Worm (Caenorhabditis elegans) whole organism, L4 larva: ENCODE results near the gene ntp-1.

Source experiments
- F26F4.8 ChIP-seq: fragments of 200-800 bp; sonication (Bioruptor generic); conservative IDR thresholded peaks from 2 replicates; pipeline ENCODE4 v1.3.6; 2022; ENCODE audit warnings: missing genetic modification characterization, missing compliant biosample characterization
- F44E2.7 ChIP-seq: fragments of 200-800 bp; sonication (Bioruptor generic); IDR thresholded peaks from 2 replicates; pipeline ENCODE4 v2.1.2; 2022; ENCODE audit warnings: missing genetic modification characterization, missing compliant biosample characterization
- T20F7.1 ChIP-seq: fragments of 200-800 bp; sonication (Bioruptor generic); optimal IDR thresholded peaks from 2 replicates; lab custom pipeline; 2018; ENCODE audit warnings: mild to moderate bottlenecking, missing genetic modification characterization, missing compliant biosample characterization
- Y75B8A.6 ChIP-seq: fragments of 200-800 bp; sonication (Bioruptor generic); IDR thresholded peaks from 2 replicates; pipeline ENCODE4 v1.3.6; 2022; ENCODE audit warnings: missing genetic modification reagents, missing genetic modification characterization, missing compliant biosample characterization
- aha-1 ChIP-seq: fragments of 150-350 bp; peaks from one replicate; lab custom pipeline; 2014; ENCODE audit warnings: missing biosample characterization, missing genetic modification characterization
- cey-2 ChIP-seq: sonication (generic microtip); optimal IDR thresholded peaks from 3 replicates; lab custom pipeline; 2017; ENCODE audit warnings: missing genetic modification characterization, mild to moderate bottlenecking, missing compliant biosample characterization, antibody characterized with exemption, borderline replicate concordance; ENCODE audit not compliant: insufficient read depth
- daf-16 ChIP-seq, 3 experiments: sonication (generic microtip); optimal IDR thresholded peaks; 2 replicates each; lab custom pipeline; 2016 to 2017; ENCODE audit warnings: missing genetic modification characterization in 3 of 3, missing genetic modification reagents in 3 of 3, mild to moderate bottlenecking in 2 of 3, missing compliant biosample characterization in 2 of 3, missing biosample characterization in 1 of 3, moderate library complexity in 1 of 3
- daf-8 ChIP-seq: fragments of 200-800 bp; sonication (Bioruptor generic); IDR thresholded peaks from 2 replicates; pipeline ENCODE4 v1.3.6; 2022; ENCODE audit warnings: missing genetic modification characterization, missing compliant biosample characterization
- dmd-6 ChIP-seq: fragments of 200-800 bp; sonication (Bioruptor generic); IDR thresholded peaks from 2 replicates; pipeline ENCODE4 v1.3.6; 2022; ENCODE audit warnings: missing genetic modification reagents, missing genetic modification characterization, missing compliant biosample characterization
- dmd-9 ChIP-seq: fragments of 200-800 bp; sonication (Bioruptor generic); IDR thresholded peaks from 2 replicates; pipeline ENCODE4 v1.3.6; 2022; ENCODE audit warnings: missing genetic modification reagents, missing genetic modification characterization, missing compliant biosample characterization
- egl-43 ChIP-seq: fragments of 200-800 bp; sonication (Bioruptor generic); IDR thresholded peaks from 2 replicates; pipeline ENCODE4 v1.3.6; 2022; ENCODE audit warnings: missing genetic modification reagents, missing genetic modification characterization, missing compliant biosample characterization
- fos-1 ChIP-seq: fragments of 150-350 bp; optimal IDR thresholded peaks from 2 replicates; lab custom pipeline; 2014; ENCODE audit warnings: missing biosample characterization, missing genetic modification characterization
- gei-8 ChIP-seq: fragments of 200-800 bp; sonication (Bioruptor generic); optimal IDR thresholded peaks from 2 replicates; lab custom pipeline; 2018; ENCODE audit warnings: mild to moderate bottlenecking, missing genetic modification characterization, missing compliant biosample characterization
- hif-1 ChIP-seq, 2 experiments: sonication (generic microtip); optimal IDR thresholded peaks; 2 replicates each; lab custom pipeline; 2016 to 2017; ENCODE audit warnings: missing compliant biosample characterization in 2 of 2, missing genetic modification characterization in 2 of 2, missing genetic modification reagents in 2 of 2, missing genotype in 2 of 2, mild to moderate bottlenecking in 1 of 2
- hlh-11 ChIP-seq: fragments of 200-800 bp; sonication (Bioruptor generic); optimal IDR thresholded peaks from 2 replicates; lab custom pipeline; 2018; ENCODE audit warnings: mild to moderate bottlenecking, missing genetic modification characterization, missing compliant biosample characterization
- lin-15B ChIP-seq: fragments of 150-350 bp; sonication (generic microtip); optimal IDR thresholded peaks from 3 replicates; lab custom pipeline; 2014; ENCODE audit warnings: missing biosample characterization, missing genetic modification characterization
- mxl-3 ChIP-seq: fragments of 200-800 bp; sonication (Bioruptor generic); optimal IDR thresholded peaks from 2 replicates; lab custom pipeline; 2018; ENCODE audit warnings: mild to moderate bottlenecking, missing genetic modification characterization, missing compliant biosample characterization
- nhr-10 ChIP-seq: fragments of 150-350 bp; optimal IDR thresholded peaks from 2 replicates; lab custom pipeline; 2014; ENCODE audit warnings: missing biosample characterization, missing genetic modification characterization
- nhr-11 ChIP-seq: fragments of 150-350 bp; optimal IDR thresholded peaks from 2 replicates; lab custom pipeline; 2014; ENCODE audit warnings: missing biosample characterization, missing genetic modification characterization
- nhr-111 ChIP-seq: fragments of 200-800 bp; sonication (Bioruptor generic); optimal IDR thresholded peaks from 2 replicates; lab custom pipeline; 2018; ENCODE audit warnings: mild to moderate bottlenecking, missing genetic modification characterization, missing compliant biosample characterization
- nhr-28 ChIP-seq: fragments of 150-350 bp; optimal IDR thresholded peaks from 2 replicates; lab custom pipeline; 2014; ENCODE audit warnings: missing biosample characterization, missing genetic modification characterization
- nhr-41 ChIP-seq: fragments of 200-800 bp; sonication (Bioruptor generic); IDR thresholded peaks from 2 replicates; pipeline ENCODE4 v1.3.6; 2022; ENCODE audit warnings: missing genetic modification reagents, missing genetic modification characterization, missing compliant biosample characterization
- pha-4 ChIP-seq, 2 experiments: fragments of 150-350 bp in 1 of 2; fragments of 200-800 bp in 1 of 2; sonication (Bioruptor generic) in 1 of 2; IDR thresholded peaks in 1 of 2; optimal IDR thresholded peaks in 1 of 2; 2 replicates each; pipeline versions ENCODE4 v1.3.6 to Lab custom; 2014 to 2022; ENCODE audit warnings: missing genetic modification characterization in 2 of 2, missing genetic modification reagents in 2 of 2, missing biosample characterization in 1 of 2, missing compliant biosample characterization in 1 of 2
- php-3 ChIP-seq: fragments of 200-800 bp; sonication (Bioruptor generic); IDR thresholded peaks from 2 replicates; pipeline ENCODE4 v1.3.6; 2022; ENCODE audit warnings: missing genetic modification reagents, missing genetic modification characterization, missing compliant biosample characterization
- pqm-1 ChIP-seq: sonication (generic microtip); optimal IDR thresholded peaks from 2 replicates; lab custom pipeline; 2017; ENCODE audit warnings: missing biosample characterization, missing genetic modification characterization
- rbr-2 ChIP-seq: sonication (generic microtip); optimal IDR thresholded peaks from 2 replicates; lab custom pipeline; 2016; ENCODE audit warnings: missing genotype, missing genetic modification characterization, missing compliant biosample characterization
- set-16 ChIP-seq: fragments of 200-800 bp; sonication (Bioruptor generic); IDR thresholded peaks from 2 replicates; pipeline ENCODE4 v1.3.6; 2022; ENCODE audit warnings: missing genetic modification reagents, missing genetic modification characterization, missing compliant biosample characterization
- unc-130 ChIP-seq: sonication (generic microtip); optimal IDR thresholded peaks from 2 replicates; lab custom pipeline; 2016; ENCODE audit warnings: missing genetic modification reagents, missing genetic modification characterization, missing compliant biosample characterization
- unc-62 ChIP-seq, 3 experiments: fragments of 150-350 bp in 1 of 3; sonication (generic microtip); optimal IDR thresholded peaks in 2 of 3; peaks in 1 of 3; 1 replicate in 1 of 3; 2 replicates in 2 of 3; lab custom pipeline; 2014 to 2017; ENCODE audit warnings: missing biosample characterization in 3 of 3, missing genetic modification characterization in 3 of 3, missing genetic modification reagents in 3 of 3, missing genotype in 1 of 3
- zag-1 ChIP-seq: fragments of 150-350 bp; optimal IDR thresholded peaks from 2 replicates; lab custom pipeline; 2014; ENCODE audit warnings: missing biosample characterization, missing genetic modification characterization
- zfp-2 ChIP-seq: sonication (generic microtip); optimal IDR thresholded peaks from 2 replicates; lab custom pipeline; 2016; ENCODE audit warnings: mild to moderate bottlenecking, missing genetic modification characterization, missing compliant biosample characterization
- zip-2 ChIP-seq: fragments of 150-350 bp; optimal IDR thresholded peaks from 2 replicates; lab custom pipeline; 2014; ENCODE audit warnings: missing biosample characterization, missing genetic modification characterization
- ztf-7 ChIP-seq: fragments of 150-350 bp; optimal IDR thresholded peaks from 2 replicates; lab custom pipeline; 2014; ENCODE audit warnings: missing biosample characterization, missing genetic modification characterization

Gene ntp-1

ce11 chrIV:7753108-7753507 lies 41.5 kb downstream of the ntp-1 start, which contains the start of gene col-14:
Gene col-14 (plus strand): TSS chrIV:7753408.
- TF ChIP-seq lin-15B (tag; lab: Kevin White, UChicago) (no peak), nhr-11 (tag; lab: Kevin White, UChicago) (no peak), ztf-7 (tag; lab: Kevin White, UChicago) (no peak), set-16 (GFP tag; lab: Robert Waterston, UW) (no peak), nhr-111 (GFP tag; lab: Kevin White, UChicago) (no peak), rbr-2 (tag; lab: Kevin White, UChicago) (no peak), gei-8 (GFP tag; lab: Kevin White, UChicago) (no peak), zfp-2 (tag; lab: Kevin White, UChicago) (no peak), mxl-3 (GFP tag; lab: Kevin White, UChicago) (no peak), daf-8 (GFP tag; lab: Robert Waterston, UW) (no peak), zag-1 (tag; lab: Kevin White, UChicago) (no peak), dmd-9 (GFP tag; lab: Robert Waterston, UW) (no peak), T20F7.1 (GFP tag; lab: Kevin White, UChicago) (no peak), F44E2.7 (GFP tag; lab: Robert Waterston, UW) (no peak), F26F4.8 (GFP tag; lab: Robert Waterston, UW) (no peak), Y75B8A.6 (GFP tag; lab: Robert Waterston, UW) (no peak), zip-2 (tag; lab: Kevin White, UChicago) (no peak), cey-2 (tag; lab: Kevin White, UChicago) (no peak)

- no peak for TF ChIP-seq php-3
- TF ChIP-seq dmd-6 (GFP tag; lab: Robert Waterston, UW) = peak; percentile 7; the same call in 1 of the 2 replicates
- no peak for TF ChIP-seq hlh-11
- no peak for TF ChIP-seq egl-43
- no peak for TF ChIP-seq pha-4 (GFP tag; IDR thresholded peaks at IDR 0.05; lab: Robert Waterston, UW)
- TF ChIP-seq pha-4 (tag; optimal IDR thresholded peaks at IDR 0.05; lab: Kevin White, UChicago) = no peak
- no peak for TF ChIP-seq daf-16 (GFP tag; optimal IDR thresholded peaks at IDR 0.05; lab: Kevin White, UChicago)
- TF ChIP-seq daf-16 (tag; optimal IDR thresholded peaks at IDR 0.05; lab: Kevin White, UChicago) = peak; percentile 93
- TF ChIP-seq unc-130 (GFP tag; lab: Kevin White, UChicago) = no peak
- TF ChIP-seq nhr-28 = peak; percentile 80
- no peak for TF ChIP-seq hif-1 (tag; optimal IDR thresholded peaks at IDR 0.05; lab: Kevin White, UChicago)
- TF ChIP-seq pqm-1 (tag; lab: Kevin White, UChicago) = peak; percentile 96
- no peak for TF ChIP-seq fos-1 (tag; lab: Kevin White, UChicago)
- TF ChIP-seq unc-62 (GFP tag; optimal IDR thresholded peaks at IDR 0.05 in 1 of 2; lab: Kevin White, UChicago) = peak in 1 of 2 experiments; percentile 26
- TF ChIP-seq unc-62 (tag; optimal IDR thresholded peaks at IDR 0.05; lab: Kevin White, UChicago) = no peak
- TF ChIP-seq nhr-41 (GFP tag; lab: Robert Waterston, UW) = no peak
- TF ChIP-seq mxl-3 (GFP tag; lab: Kevin White, UChicago) = no peak
- no peak for TF ChIP-seq aha-1 (tag; lab: Kevin White, UChicago)
- no peak for TF ChIP-seq nhr-11 (tag; lab: Kevin White, UChicago)
Measured at ce11 chrIV:7747838-7748237, 46.8 kb downstream of the ntp-1 start, which contains the start of gene klo-1. Gene klo-1 (minus strand): TSS chrIV:7748225.

DNA sequence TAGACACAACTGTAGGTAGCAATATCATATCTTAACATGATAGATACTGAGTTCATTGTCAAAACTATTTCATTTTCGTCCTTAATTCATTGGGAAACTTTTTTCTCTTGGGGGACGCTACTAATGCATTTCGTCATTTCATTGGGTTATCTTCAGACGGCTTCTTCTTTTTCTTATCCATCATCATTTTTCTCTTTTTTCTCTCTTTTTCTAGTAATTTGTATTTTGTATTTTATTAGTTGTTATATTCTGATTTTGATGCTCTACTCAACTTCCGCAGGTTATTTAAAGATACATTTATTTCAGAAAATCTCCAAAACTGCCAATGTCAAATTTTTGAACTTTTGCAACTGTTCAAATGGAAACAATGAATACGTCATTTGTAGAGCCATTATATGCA lies 51.1 kb downstream of the ntp-1 start, which contains the start of gene npr-35:
Gene npr-35 (plus strand): TSS at position 301 of the 400 bp plus-strand sequence.
- peak in 1 of 2 experiments; percentile 80 for TF ChIP-seq unc-62 (GFP tag; optimal IDR thresholded peaks at IDR 0.05 in 1 of 2; lab: Kevin White, UChicago)
- no peak for TF ChIP-seq unc-62 (tag; optimal IDR thresholded peaks at IDR 0.05; lab: Kevin White, UChicago)
- TF ChIP-seq nhr-10 = no peak
